Fruit fly (Drosophila melanogaster) whole organism, wandering third instar larva: ENCODE measurements around the gene CG17258.

ENCODE experiments used
- Abd-B ChIP-seq: fragments of >200 bp; optimal IDR thresholded peaks from 2 replicates; lab custom pipeline; 2017; ENCODE audit warnings: missing biosample characterization, missing genetic modification characterization
- CG32264 ChIP-seq: fragments of 200-800 bp; sonication (Bioruptor generic); optimal IDR thresholded peaks from 2 replicates; lab custom pipeline; 2016; ENCODE audit warnings: missing biosample characterization, missing genetic modification characterization
- CG9705 ChIP-seq: fragments of 200-800 bp; sonication (Bioruptor generic); optimal IDR thresholded peaks from 2 replicates; lab custom pipeline; 2018; ENCODE audit warnings: missing biosample characterization, mild to moderate bottlenecking, missing genetic modification characterization
- CrebA ChIP-seq: fragments of 200-800 bp; sonication (Bioruptor generic); optimal IDR thresholded peaks from 2 replicates; lab custom pipeline; 2016; ENCODE audit warnings: missing biosample characterization, mild to moderate bottlenecking, missing genetic modification characterization, borderline replicate concordance
- Dfd ChIP-seq: fragments of >200 bp; optimal IDR thresholded peaks from 2 replicates; lab custom pipeline; 2017; ENCODE audit warnings: missing biosample characterization, missing genetic modification characterization
- Dif ChIP-seq: fragments of 200-275, 200-300 bp; sonication (Bioruptor generic); optimal IDR thresholded peaks from 2 replicates; lab custom pipeline; 2018; ENCODE audit warnings: missing biosample characterization, missing genetic modification characterization; ENCODE audit not compliant: partially characterized antibody
- GATAd ChIP-seq: sonication (Bioruptor generic); optimal IDR thresholded peaks from 2 replicates; lab custom pipeline; 2016; ENCODE audit warnings: missing biosample characterization, missing genetic modification characterization
- HLH106 ChIP-seq: fragments of 200-800 bp; optimal IDR thresholded peaks from 3 replicates; lab custom pipeline; 2019; ENCODE audit warnings: missing biosample characterization, mild to moderate bottlenecking, missing genetic modification characterization, moderate library complexity
- Hnf4 ChIP-seq: fragments of 200-800 bp; sonication (Bioruptor generic); optimal IDR thresholded peaks from 2 replicates; lab custom pipeline; 2016; ENCODE audit warnings: missing biosample characterization, mild to moderate bottlenecking, missing genetic modification characterization
- Hr78 ChIP-seq: fragments of >200 bp; optimal IDR thresholded peaks from 2 replicates; lab custom pipeline; 2017; ENCODE audit warnings: missing biosample characterization, missing genetic modification characterization
- Hr83 ChIP-seq: fragments of 200-300 bp; sonication (Bioruptor generic); optimal IDR thresholded peaks from 2 replicates; lab custom pipeline; 2016; ENCODE audit warnings: missing biosample characterization, mild to moderate bottlenecking, missing genetic modification characterization, moderate library complexity; ENCODE audit not compliant: poor library complexity, severe bottlenecking
- Jra ChIP-seq: sonication (Bioruptor generic); optimal IDR thresholded peaks from 2 replicates; lab custom pipeline; 2016; ENCODE audit warnings: missing biosample characterization, missing genetic modification characterization
- Mio ChIP-seq: sonication (Bioruptor generic); optimal IDR thresholded peaks from 2 replicates; lab custom pipeline; 2016; ENCODE audit warnings: missing biosample characterization, missing genetic modification characterization
- Myc ChIP-seq: fragments of >200 bp; optimal IDR thresholded peaks from 2 replicates; lab custom pipeline; 2017
- N ChIP-seq: fragments of >200 bp; optimal IDR thresholded peaks from 2 replicates; lab custom pipeline; 2018; ENCODE audit warnings: missing biosample characterization, missing external identifiers, missing genetic modification characterization
- OdsH ChIP-seq: fragments of 200-800 bp; sonication (Bioruptor generic); optimal IDR thresholded peaks from 2 replicates; lab custom pipeline; 2016; ENCODE audit warnings: missing biosample characterization, mild to moderate bottlenecking, missing genetic modification characterization
- Rel ChIP-seq, 2 experiments: fragments of 200-800 bp; sonication (Bioruptor generic) in 1 of 2; optimal IDR thresholded peaks; 2 replicates in 1 of 2; 3 replicates in 1 of 2; lab custom pipeline; 2016 to 2019; ENCODE audit warnings: mild to moderate bottlenecking in 2 of 2, missing biosample characterization in 2 of 2, missing genetic modification characterization in 2 of 2, moderate library complexity in 1 of 2
- Sp1 ChIP-seq: fragments of 200-800 bp; sonication (Bioruptor generic); optimal IDR thresholded peaks from 3 replicates; lab custom pipeline; 2019; ENCODE audit warnings: missing biosample characterization, mild to moderate bottlenecking, missing genetic modification characterization, moderate library complexity
- Vsx2 ChIP-seq: fragments of 200-300, 225-300 bp; sonication (Bioruptor generic); optimal IDR thresholded peaks from 2 replicates; lab custom pipeline; 2018; ENCODE audit warnings: missing biosample characterization, missing genetic modification characterization; ENCODE audit not compliant: partially characterized antibody
- br ChIP-seq: fragments of 200-800 bp; sonication (Bioruptor generic); optimal IDR thresholded peaks from 2 replicates; lab custom pipeline; 2016; ENCODE audit warnings: missing biosample characterization, missing genetic modification characterization
- brk ChIP-seq: fragments of 200-800 bp; sonication (Bioruptor generic); optimal IDR thresholded peaks from 2 replicates; lab custom pipeline; 2016; ENCODE audit warnings: missing biosample characterization, mild to moderate bottlenecking, missing genetic modification characterization
- dl ChIP-seq, 2 experiments: fragments of 175-275, 200-275 bp in 1 of 2; fragments of 200-275 bp in 1 of 2; sonication (Bioruptor generic); optimal IDR thresholded peaks; lab custom pipeline; 2018; ENCODE audit warnings: mild to moderate bottlenecking in 2 of 2, missing biosample characterization in 2 of 2, missing genetic modification characterization in 2 of 2, moderate library complexity in 2 of 2; ENCODE audit not compliant: partially characterized antibody in 2 of 2, insufficient read depth in 1 of 2
- dmrt93B ChIP-seq: fragments of 200-800 bp; sonication (Bioruptor generic); optimal IDR thresholded peaks from 2 replicates; lab custom pipeline; 2018; ENCODE audit warnings: missing biosample characterization, mild to moderate bottlenecking, missing genetic modification characterization
- dsf ChIP-seq: sonication (Bioruptor generic); optimal IDR thresholded peaks from 2 replicates; lab custom pipeline; 2016; ENCODE audit warnings: missing biosample characterization, missing genetic modification characterization, borderline replicate concordance
- ey ChIP-seq: fragments of 200-800 bp; sonication (Bioruptor generic); optimal IDR thresholded peaks from 2 replicates; lab custom pipeline; 2016; ENCODE audit warnings: missing biosample characterization, missing genetic modification characterization
- foxo ChIP-seq, 2 experiments: fragments of 200-800 bp; sonication (Bioruptor generic); optimal IDR thresholded peaks; 2 replicates in 1 of 2; 3 replicates in 1 of 2; lab custom pipeline; 2016 to 2017; ENCODE audit warnings: missing biosample characterization in 2 of 2, missing genetic modification characterization in 2 of 2
- fru ChIP-seq: fragments of 200-800 bp; sonication (Bioruptor generic); optimal IDR thresholded peaks from 3 replicates; lab custom pipeline; 2016; ENCODE audit warnings: missing biosample characterization, mild to moderate bottlenecking, missing genetic modification characterization
- h ChIP-seq: fragments of 200-800 bp; sonication (Bioruptor generic); optimal IDR thresholded peaks from 3 replicates; lab custom pipeline; 2016; ENCODE audit warnings: missing biosample characterization, mild to moderate bottlenecking, missing genetic modification characterization
- jim ChIP-seq: fragments of 175-275, 200-325 bp; sonication (Bioruptor generic); optimal IDR thresholded peaks from 2 replicates; lab custom pipeline; 2016; ENCODE audit warnings: missing biosample characterization, mild to moderate bottlenecking, missing genetic modification characterization
- lola ChIP-seq: fragments of >200 bp; optimal IDR thresholded peaks from 2 replicates; lab custom pipeline; 2017; ENCODE audit warnings: missing biosample characterization, missing genetic modification characterization
- pan ChIP-seq: fragments of >200 bp; optimal IDR thresholded peaks from 2 replicates; lab custom pipeline; 2017
- psq ChIP-seq: fragments of 200-800 bp; sonication (Bioruptor generic); optimal IDR thresholded peaks from 3 replicates; lab custom pipeline; 2017; ENCODE audit warnings: missing biosample characterization, mild to moderate bottlenecking, missing genetic modification characterization, moderate library complexity
- rgr ChIP-seq: fragments of 200-800 bp; sonication (Bioruptor generic); optimal IDR thresholded peaks from 3 replicates; lab custom pipeline; 2016; ENCODE audit warnings: missing biosample characterization, mild to moderate bottlenecking, missing genetic modification characterization
- sage ChIP-seq: fragments of 200-800 bp; sonication (Bioruptor generic); optimal IDR thresholded peaks from 2 replicates; lab custom pipeline; 2016; ENCODE audit warnings: missing biosample characterization, mild to moderate bottlenecking, missing genetic modification characterization
- sv ChIP-seq: fragments of 200-800 bp; sonication (Bioruptor generic); optimal IDR thresholded peaks from 3 replicates; lab custom pipeline; 2016; ENCODE audit warnings: missing biosample characterization, missing genetic modification characterization
- tai ChIP-seq: sonication (Bioruptor generic); optimal IDR thresholded peaks from 2 replicates; lab custom pipeline; 2016; ENCODE audit warnings: missing biosample characterization, missing genetic modification characterization
- usp ChIP-seq: fragments of >200 bp; optimal IDR thresholded peaks from 2 replicates; lab custom pipeline; 2017; ENCODE audit warnings: missing biosample characterization, missing genetic modification characterization
- woc ChIP-seq: sonication (Bioruptor generic); optimal IDR thresholded peaks from 2 replicates; lab custom pipeline; 2016; ENCODE audit warnings: missing biosample characterization, mild to moderate bottlenecking, missing genetic modification characterization

CG17258 gene

DNA sequence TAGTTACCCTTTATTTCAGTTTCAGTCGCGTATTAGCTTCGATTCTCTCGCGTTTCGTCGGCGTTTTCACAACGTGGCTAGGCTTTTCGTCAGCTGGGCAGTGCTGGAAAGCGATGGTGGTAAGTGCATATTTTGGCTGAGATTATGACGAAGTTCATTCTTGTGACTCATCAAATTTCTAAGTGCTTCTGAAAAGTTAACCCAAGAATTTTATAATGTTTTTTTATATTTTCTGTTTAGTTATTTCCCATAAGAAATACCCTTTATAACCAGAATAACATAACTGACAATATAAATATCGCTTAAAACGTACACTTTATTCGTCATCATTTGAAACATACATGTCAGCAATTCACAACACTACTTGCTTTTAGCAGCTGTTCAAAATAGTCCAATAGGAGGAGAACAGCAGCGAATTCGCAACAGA is 2.0 kb upstream of the CG17258 start, which contains the start of the genes CG17260 and SerRS:
Gene CG17260, plus strand, starts transcription at position 78 of the 427 bp plus-strand sequence.
Gene SerRS, minus strand, starts transcription at position 251 of the 427 bp plus-strand sequence.
- no peak for TF ChIP-seq N (GFP tag; lab: Kevin White, UChicago)
- peak; percentile 81 for TF ChIP-seq CG32264 (GFP tag; lab: Kevin White, UChicago)
- TF ChIP-seq Hr83 (GFP tag; lab: Kevin White, UChicago), result no peak
- peak; percentile 90 for TF ChIP-seq GATAd (GFP tag; lab: Kevin White, UChicago)
- no peak for TF ChIP-seq Dif
- no peak for TF ChIP-seq Hr78 (GFP tag; lab: Kevin White, UChicago)
- no peak for TF ChIP-seq dl (GFP tag; optimal IDR thresholded peaks at IDR 0.05; lab: Kevin White, UChicago; ENCODE audit: insufficient read depth in 1 of 2, partially characterized antibody in 2 of 2)
- no peak for TF ChIP-seq pan (lab: Kevin White, UChicago)
- TF ChIP-seq Dfd (GFP tag; lab: Kevin White, UChicago), result no peak
- no peak for TF ChIP-seq Jra (GFP tag; lab: Kevin White, UChicago)
- peak; percentile 94 for TF ChIP-seq OdsH (GFP tag; lab: Kevin White, UChicago)
- no peak for TF ChIP-seq woc (GFP tag; lab: Kevin White, UChicago)
- no peak for TF ChIP-seq jim (GFP tag; lab: Kevin White, UChicago)
- TF ChIP-seq Myc (lab: Kevin White, UChicago), result peak; percentile 49
- peak; percentile 88 for TF ChIP-seq Sp1
- no peak for TF ChIP-seq CrebA (GFP tag; lab: Kevin White, UChicago)
- peak; percentile 81 for TF ChIP-seq CG9705 (GFP tag; lab: Kevin White, UChicago)
- peak; percentile 97 for TF ChIP-seq h
- TF ChIP-seq lola (GFP tag; lab: Kevin White, UChicago), result no peak
- no peak for TF ChIP-seq brk
- TF ChIP-seq foxo (GFP tag; optimal IDR thresholded peaks at IDR 0.05; lab: Kevin White, UChicago), result peak; percentile 28 to 98
- TF ChIP-seq psq, result peak; percentile 93
- no peak for TF ChIP-seq Hnf4 (GFP tag; lab: Kevin White, UChicago)
- peak; percentile 59 for TF ChIP-seq Mio (GFP tag; lab: Kevin White, UChicago)
- no peak for TF ChIP-seq Vsx2 (GFP tag; lab: Kevin White, UChicago)
- no peak for TF ChIP-seq usp (GFP tag; lab: Kevin White, UChicago)
- TF ChIP-seq fru, result peak; percentile 95
- TF ChIP-seq sv (GFP tag; lab: Kevin White, UChicago), result peak; percentile 81
- peak; percentile 94 for TF ChIP-seq ey
- TF ChIP-seq Rel (GFP tag; optimal IDR thresholded peaks at IDR 0.05; lab: Kevin White, UChicago), result no peak
- TF ChIP-seq Rel (tag; optimal IDR thresholded peaks at IDR 0.05; lab: Kevin White, UChicago), result peak; percentile 68
- TF ChIP-seq tai, result no peak
- peak; percentile 72 for TF ChIP-seq sage
- peak; percentile 95 for TF ChIP-seq rgr (GFP tag; lab: Kevin White, UChicago)
- peak; percentile 94 for TF ChIP-seq HLH106
- no peak for TF ChIP-seq Abd-B (GFP tag; lab: Kevin White, UChicago)
- TF ChIP-seq dmrt93B (GFP tag; lab: Kevin White, UChicago), result peak; percentile 89
- TF ChIP-seq dsf (GFP tag; lab: Kevin White, UChicago), result peak; percentile 90
- TF ChIP-seq br (GFP tag; lab: Kevin White, UChicago), result peak; percentile 96

DNA sequence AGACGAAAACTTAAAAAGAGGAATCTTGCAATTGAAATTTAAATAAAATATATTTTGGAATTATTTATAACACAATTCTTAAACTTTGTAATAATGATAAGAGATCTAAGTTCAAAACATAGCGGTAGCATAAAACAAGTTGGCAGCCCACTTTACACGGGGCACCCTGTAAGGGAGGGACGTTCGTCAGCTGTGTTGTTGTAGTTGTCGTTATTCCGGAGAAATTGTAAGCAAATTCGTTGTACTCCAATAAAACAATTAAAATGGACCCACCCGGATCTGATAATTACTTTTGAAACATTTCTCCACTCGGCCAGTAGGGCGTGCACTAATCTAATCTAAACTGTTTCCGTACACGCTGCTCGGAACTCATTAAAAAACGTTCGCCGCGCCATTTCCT is 4.8 kb downstream of the CG17258 start, which contains the start of gene GABPI:
Gene GABPI, plus strand, starts transcription at position 190 of the 400 bp plus-strand sequence.
- TF ChIP-seq CG9705 (GFP tag; lab: Kevin White, UChicago), result no peak
- TF ChIP-seq h, result no peak
- TF ChIP-seq Hr83 (GFP tag; lab: Kevin White, UChicago), result peak; percentile 50
- TF ChIP-seq CrebA (GFP tag; lab: Kevin White, UChicago), result no peak
- no peak for TF ChIP-seq dl (GFP tag; optimal IDR thresholded peaks at IDR 0.05; lab: Kevin White, UChicago; ENCODE audit: insufficient read depth in 1 of 2, partially characterized antibody in 2 of 2)
- no peak for TF ChIP-seq Myc (lab: Kevin White, UChicago)
- peak; percentile 58 for TF ChIP-seq GATAd (GFP tag; lab: Kevin White, UChicago)
- TF ChIP-seq dmrt93B (GFP tag; lab: Kevin White, UChicago), result no peak
- TF ChIP-seq Mio (GFP tag; lab: Kevin White, UChicago), result no peak
- TF ChIP-seq Rel (GFP tag; optimal IDR thresholded peaks at IDR 0.05; lab: Kevin White, UChicago), result no peak
- TF ChIP-seq Rel (tag; optimal IDR thresholded peaks at IDR 0.05; lab: Kevin White, UChicago), result peak; percentile 8
- no peak for TF ChIP-seq sv (GFP tag; lab: Kevin White, UChicago)
- no peak for TF ChIP-seq OdsH (GFP tag; lab: Kevin White, UChicago)
- no peak for TF ChIP-seq dsf (GFP tag; lab: Kevin White, UChicago)
- TF ChIP-seq N (GFP tag; lab: Kevin White, UChicago), result no peak
- no peak for TF ChIP-seq Vsx2 (GFP tag; lab: Kevin White, UChicago)
